Worm (Caenorhabditis elegans) whole organism, mixed stage, embryonic: ENCODE data around the gene tmed-4.

Experiments
- M03D4.4 ChIP-seq: sonication (generic microtip); optimal IDR thresholded peaks from 2 replicates; lab custom pipeline; 2017; ENCODE audit warnings: mild to moderate bottlenecking, missing genetic modification characterization, missing compliant biosample characterization
- bed-3 ChIP-seq: fragments of 200-800 bp; sonication (Bioruptor generic); optimal IDR thresholded peaks from 3 replicates; lab custom pipeline; 2018; ENCODE audit warnings: mild to moderate bottlenecking, missing genetic modification characterization, moderate library complexity, missing compliant biosample characterization
- blmp-1 ChIP-seq: fragments of 150-350 bp; optimal IDR thresholded peaks from 2 replicates; lab custom pipeline; 2014; ENCODE audit warnings: missing biosample characterization, missing genetic modification characterization
- ceh-39 ChIP-seq: fragments of 150-350 bp; optimal IDR thresholded peaks from 2 replicates; lab custom pipeline; 2014; ENCODE audit warnings: missing biosample characterization, missing genetic modification characterization
- ceh-43 ChIP-seq: fragments of 200-800 bp; sonication (Bioruptor generic); optimal IDR thresholded peaks from 2 replicates; lab custom pipeline; 2018; ENCODE audit warnings: mild to moderate bottlenecking, missing genetic modification characterization, moderate library complexity, missing compliant biosample characterization
- ceh-83 ChIP-seq: fragments of 200-800 bp; sonication (Bioruptor generic); optimal IDR thresholded peaks from 2 replicates; lab custom pipeline; 2018; ENCODE audit warnings: mild to moderate bottlenecking, missing genetic modification characterization, missing compliant biosample characterization
- ces-1 ChIP-seq: fragments of 150-350 bp; optimal IDR thresholded peaks from 2 replicates; lab custom pipeline; 2014; ENCODE audit warnings: missing biosample characterization, missing genetic modification reagents, missing genetic modification characterization
- cnd-1 ChIP-seq: fragments of 200-800 bp; sonication (Bioruptor generic); optimal IDR thresholded peaks from 2 replicates; lab custom pipeline; 2018; ENCODE audit warnings: mild to moderate bottlenecking, missing genetic modification characterization, missing compliant biosample characterization
- drap-1 ChIP-seq: fragments of 200-800 bp; sonication (Bioruptor generic); optimal IDR thresholded peaks from 3 replicates; lab custom pipeline; 2018; ENCODE audit warnings: mild to moderate bottlenecking, missing genetic modification characterization, missing compliant biosample characterization
- elt-1 ChIP-seq: sonication (generic microtip); optimal IDR thresholded peaks from 2 replicates; lab custom pipeline; 2017; ENCODE audit warnings: missing genetic modification characterization, mild to moderate bottlenecking, missing compliant biosample characterization, antibody characterized with exemption, moderate library complexity, borderline replicate concordance; ENCODE audit not compliant: insufficient read depth
- flh-1 ChIP-seq: fragments of 200-800 bp; sonication (Bioruptor generic); optimal IDR thresholded peaks from 2 replicates; lab custom pipeline; 2018; ENCODE audit warnings: mild to moderate bottlenecking, missing genetic modification characterization, moderate library complexity, missing compliant biosample characterization
- ham-2 ChIP-seq: fragments of 200-800 bp; sonication (Bioruptor generic); optimal IDR thresholded peaks from 2 replicates; lab custom pipeline; 2018; ENCODE audit warnings: mild to moderate bottlenecking, missing genetic modification characterization, missing compliant biosample characterization
- hlh-1 ChIP-seq: fragments of 150-350 bp; optimal IDR thresholded peaks from 2 replicates; lab custom pipeline; 2014; ENCODE audit warnings: missing biosample characterization, missing genetic modification reagents, missing genetic modification characterization
- lin-13 ChIP-seq: fragments of 150-350 bp; optimal IDR thresholded peaks from 2 replicates; lab custom pipeline; 2014; ENCODE audit warnings: missing biosample characterization, missing genetic modification characterization
- lin-32 ChIP-seq: fragments of 200-800 bp; sonication (Bioruptor generic); optimal IDR thresholded peaks from 2 replicates; lab custom pipeline; 2018; ENCODE audit warnings: mild to moderate bottlenecking, missing genetic modification characterization, missing compliant biosample characterization
- lsy-2 ChIP-seq: fragments of 150-350 bp; optimal IDR thresholded peaks from 2 replicates; lab custom pipeline; 2014; ENCODE audit warnings: missing biosample characterization, missing genetic modification characterization
- mab-5 ChIP-seq: fragments of 150-350 bp; optimal IDR thresholded peaks from 2 replicates; lab custom pipeline; 2014; ENCODE audit warnings: missing biosample characterization, missing genetic modification characterization
- mep-1 ChIP-seq: fragments of 150-350 bp; optimal IDR thresholded peaks from 2 replicates; lab custom pipeline; 2017; ENCODE audit warnings: missing biosample characterization, missing genetic modification reagents, missing genetic modification characterization, inconsistent platforms
- mls-2 ChIP-seq: sonication (generic microtip); optimal IDR thresholded peaks from 2 replicates; lab custom pipeline; 2016; ENCODE audit warnings: mild to moderate bottlenecking, missing genetic modification characterization, moderate library complexity, missing compliant biosample characterization
- nhr-12 ChIP-seq: fragments of 150-350 bp; optimal IDR thresholded peaks from 2 replicates; lab custom pipeline; 2014; ENCODE audit warnings: missing biosample characterization, missing genetic modification characterization
- nhr-2 ChIP-seq: fragments of 150-350 bp; optimal IDR thresholded peaks from 2 replicates; lab custom pipeline; 2014; ENCODE audit warnings: missing biosample characterization, missing genetic modification characterization
- nhr-28 ChIP-seq: fragments of 150-350 bp; optimal IDR thresholded peaks from 2 replicates; lab custom pipeline; 2014; ENCODE audit warnings: missing biosample characterization, missing genetic modification characterization
- nhr-76 ChIP-seq: sonication (generic microtip); optimal IDR thresholded peaks from 2 replicates; lab custom pipeline; 2017; ENCODE audit warnings: missing biosample characterization, missing genetic modification characterization
- sem-2 ChIP-seq: fragments of 200-800 bp; sonication (Bioruptor generic); optimal IDR thresholded peaks from 2 replicates; lab custom pipeline; 2018; ENCODE audit warnings: mild to moderate bottlenecking, missing genetic modification characterization, missing compliant biosample characterization
- snpc-4 ChIP-seq: fragments of 150-350 bp; optimal IDR thresholded peaks from 2 replicates; lab custom pipeline; 2014; ENCODE audit warnings: missing biosample characterization, missing genetic modification characterization
- sptf-1 ChIP-seq: sonication (generic microtip); optimal IDR thresholded peaks from 2 replicates; lab custom pipeline; 2017; ENCODE audit warnings: mild to moderate bottlenecking, missing genetic modification characterization, moderate library complexity, missing compliant biosample characterization
- unc-120 ChIP-seq: sonication (generic microtip); optimal IDR thresholded peaks from 2 replicates; lab custom pipeline; 2017; ENCODE audit warnings: missing genetic modification characterization, missing compliant biosample characterization; ENCODE audit not compliant: poor library complexity, severe bottlenecking
- unc-39 ChIP-seq: fragments of 150-350 bp; optimal IDR thresholded peaks from 2 replicates; lab custom pipeline; 2014; ENCODE audit warnings: missing biosample characterization, missing genetic modification characterization
- unc-62 ChIP-seq: fragments of 150-350 bp; optimal IDR thresholded peaks from 2 replicates; lab custom pipeline; 2014; ENCODE audit warnings: missing biosample characterization, missing genetic modification reagents, missing genetic modification characterization
- zip-8 ChIP-seq: fragments of 150-350 bp; optimal IDR thresholded peaks from 2 replicates; lab custom pipeline; 2014; ENCODE audit warnings: missing biosample characterization, missing genetic modification characterization
- ztf-11 ChIP-seq: fragments of 150-350 bp; optimal IDR thresholded peaks from 2 replicates; lab custom pipeline; 2014; ENCODE audit warnings: missing biosample characterization, missing genetic modification characterization

The tmed-4 gene

DNA sequence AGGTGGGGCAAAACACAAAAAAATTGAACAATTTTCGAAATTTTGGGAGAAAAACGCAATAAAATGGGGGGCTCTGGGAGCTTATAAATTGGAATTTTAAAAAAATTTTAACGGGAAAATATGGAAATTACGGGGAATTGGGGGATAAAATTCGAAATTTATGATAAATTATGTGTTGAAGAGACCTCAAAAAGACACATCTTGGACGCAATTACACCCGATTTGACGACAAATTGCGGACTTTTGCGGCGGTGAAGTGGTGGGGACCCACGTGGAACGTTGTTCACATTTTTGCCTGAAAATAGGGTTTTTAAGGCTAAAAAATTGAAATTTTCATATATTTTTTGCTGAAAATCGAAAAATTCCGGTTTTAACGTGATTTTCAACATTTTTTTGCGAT is 40.0 kb downstream of the tmed-4 start:
- no peak for TF ChIP-seq nhr-76 (tag; lab: Kevin White, UChicago)
- no peak for TF ChIP-seq lsy-2 (tag; lab: Kevin White, UChicago)
- TF ChIP-seq sem-2 (GFP tag; lab: Kevin White, UChicago) = no peak
- TF ChIP-seq ceh-39 (tag; lab: Kevin White, UChicago) = no peak
- TF ChIP-seq unc-39 (tag; lab: Kevin White, UChicago) = no peak
- no peak for TF ChIP-seq nhr-2 (tag; lab: Kevin White, UChicago)
- TF ChIP-seq lin-32 (GFP tag; lab: Kevin White, UChicago) = no peak
- no peak for TF ChIP-seq drap-1 (GFP tag; lab: Kevin White, UChicago)

DNA sequence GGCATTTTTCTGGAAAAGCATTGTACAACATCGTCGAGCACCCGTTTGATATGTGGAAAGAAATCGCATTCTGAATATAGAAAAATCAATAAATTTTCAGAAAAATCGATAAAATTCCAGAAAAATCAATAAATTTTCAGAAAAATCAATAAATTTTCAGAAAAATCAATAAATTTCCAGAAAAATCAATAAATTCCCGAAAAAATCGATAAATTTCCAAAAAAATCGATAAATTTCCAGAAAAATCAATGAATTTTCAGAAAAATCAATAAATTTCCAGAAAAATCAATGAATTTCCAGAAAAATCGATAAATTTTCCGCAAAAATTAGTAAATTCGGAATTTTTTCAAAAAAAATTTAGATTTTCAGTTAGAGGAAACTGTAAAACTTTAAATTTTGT is 41.5 kb downstream of the tmed-4 start, which contains the start of gene fars-2:
Gene fars-2 (minus strand): TSS at position 70 of the 400 bp plus-strand sequence.
- no peak for TF ChIP-seq mep-1
- no peak for TF ChIP-seq lsy-2 (tag; lab: Kevin White, UChicago)
- no peak for TF ChIP-seq drap-1 (GFP tag; lab: Kevin White, UChicago)
- TF ChIP-seq ces-1 (GFP tag; lab: Kevin White, UChicago) = no peak
- no peak for TF ChIP-seq nhr-76 (tag; lab: Kevin White, UChicago)

DNA sequence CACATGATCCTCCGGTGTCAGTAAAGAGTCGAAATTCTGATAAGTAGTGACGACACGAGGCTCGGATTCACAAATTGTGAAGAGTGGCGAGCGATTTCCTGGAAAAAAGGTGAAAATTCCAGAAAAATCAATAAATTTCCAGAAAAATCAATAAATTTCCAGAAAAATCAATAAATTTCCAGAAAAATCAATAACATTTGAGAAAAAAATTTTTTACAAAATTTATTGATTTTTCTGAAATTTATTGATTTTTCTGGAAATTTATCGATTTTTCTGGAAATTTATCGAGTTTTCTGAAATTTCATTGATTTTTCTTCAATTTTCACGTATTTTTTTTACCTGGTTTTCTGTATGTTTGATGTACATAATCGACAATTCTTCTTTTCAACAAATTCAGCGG is 42.9 kb downstream of the tmed-4 start:
- no peak for TF ChIP-seq lin-13 (tag; lab: Kevin White, UChicago)
- no peak for TF ChIP-seq mls-2 (tag; lab: Kevin White, UChicago)
- TF ChIP-seq, all 35 proteins: peak for 0

DNA sequence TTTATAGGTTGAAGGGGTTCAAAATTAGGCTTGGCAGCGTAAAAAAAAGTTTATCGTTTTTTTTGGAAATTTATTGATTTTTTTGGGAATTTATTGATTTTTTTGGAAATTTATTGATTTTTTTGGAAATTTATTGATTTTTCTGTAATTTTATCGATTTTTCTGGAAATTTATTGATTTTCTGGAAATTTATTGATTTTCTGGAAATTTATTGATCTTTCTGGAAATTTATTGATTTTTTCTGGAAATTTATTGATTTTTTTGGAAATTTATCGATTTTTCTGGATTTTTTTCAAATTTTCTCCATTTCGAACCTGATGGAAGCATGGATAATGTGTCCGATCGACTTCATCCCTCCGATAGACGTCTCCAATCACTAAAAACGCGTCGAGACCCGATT is 44.1 kb downstream of the tmed-4 start:
- TF ChIP-seq lin-32 (GFP tag; lab: Kevin White, UChicago) (no peak), elt-1 (no peak), sptf-1 (tag; lab: Kevin White, UChicago) (no peak), lsy-2 (tag; lab: Kevin White, UChicago) (no peak), M03D4.4 (tag; lab: Kevin White, UChicago) (no peak), ham-2 (GFP tag; lab: Kevin White, UChicago) (no peak), snpc-4 (no peak), ceh-83 (GFP tag; lab: Kevin White, UChicago) (no peak), nhr-28 (tag; lab: Kevin White, UChicago) (no peak), mab-5 (tag; lab: Kevin White, UChicago) (no peak), nhr-2 (tag; lab: Kevin White, UChicago) (no peak), cnd-1 (tag; lab: Kevin White, UChicago) (no peak), sem-2 (GFP tag; lab: Kevin White, UChicago) (no peak), unc-120 (tag; lab: Kevin White, UChicago) (no peak), unc-62 (GFP tag; lab: Kevin White, UChicago) (no peak), flh-1 (GFP tag; lab: Kevin White, UChicago) (no peak), mls-2 (tag; lab: Kevin White, UChicago) (no peak)

DNA sequence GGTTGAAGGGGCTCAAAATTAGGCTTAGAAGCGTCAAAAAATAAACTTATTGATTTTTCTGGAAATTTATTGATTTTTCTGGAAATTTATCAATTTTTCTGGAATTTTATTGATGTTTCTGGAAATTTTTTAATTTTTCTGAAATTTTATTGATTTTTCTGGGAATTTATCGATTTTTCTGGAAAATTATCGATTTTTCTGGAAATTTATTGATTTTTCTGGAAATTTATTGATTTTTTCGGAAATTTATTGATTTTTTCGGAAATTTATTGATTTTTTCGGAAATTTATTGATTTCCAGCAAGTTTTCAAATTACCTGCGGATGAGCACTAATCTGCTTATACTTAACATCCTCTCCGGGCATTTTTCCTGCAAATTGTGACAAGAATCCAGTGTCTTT is 47.1 kb downstream of the tmed-4 start:
- TF ChIP-seq zip-8 (tag; lab: Kevin White, UChicago) (no peak), nhr-76 (tag; lab: Kevin White, UChicago) (no peak), mep-1 (no peak), ztf-11 (tag; lab: Kevin White, UChicago) (no peak), ceh-43 (GFP tag; lab: Kevin White, UChicago) (no peak), mab-5 (tag; lab: Kevin White, UChicago) (no peak), ham-2 (GFP tag; lab: Kevin White, UChicago) (no peak), lin-13 (tag; lab: Kevin White, UChicago) (no peak), hlh-1 (tag; lab: Kevin White, UChicago) (no peak), bed-3 (GFP tag; lab: Kevin White, UChicago) (no peak), blmp-1 (no peak), ces-1 (GFP tag; lab: Kevin White, UChicago) (no peak), nhr-12 (tag; lab: Kevin White, UChicago) (no peak), ceh-83 (GFP tag; lab: Kevin White, UChicago) (no peak), unc-120 (tag; lab: Kevin White, UChicago) (no peak)
- TF ChIP-seq, all 35 proteins: peak for 0
